Fruit fly (Drosophila melanogaster) S2 (cell line): Measurements from ENCODE around the gene CG9171.

Experiments
- CG8478 ChIP-seq: fragments of >200 bp; optimal IDR thresholded peaks from 2 replicates; lab custom pipeline; 2018
- CTCF ChIP-seq, 2 experiments: fragments of >200 bp; optimal IDR thresholded peaks; 2 replicates each; lab custom pipeline; 2018

DNA sequence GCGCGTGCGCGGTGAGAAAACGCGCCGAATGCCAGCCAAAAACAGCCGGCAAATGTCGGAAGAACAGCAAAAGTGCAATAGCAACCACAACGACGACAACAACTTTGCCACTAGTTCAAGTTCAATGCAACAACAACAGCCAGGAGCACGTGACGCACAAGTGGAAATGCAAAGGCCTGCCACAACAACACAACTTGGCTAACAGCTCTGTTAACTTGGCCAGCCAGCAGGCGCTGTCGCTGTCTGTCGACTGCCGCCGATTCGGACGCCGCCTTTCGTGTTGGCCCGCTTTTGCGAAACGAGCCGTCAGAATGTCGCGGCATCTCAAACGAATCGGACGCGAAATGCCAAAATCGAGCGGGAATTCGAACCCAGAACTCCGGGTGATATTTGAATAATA is 23.7 kb upstream of the CG9171 start, which contains the start of gene TrissinR:
- no peak for TF ChIP-seq CG8478 (lab: Kevin White, UChicago)
- no peak for TF ChIP-seq CTCF (optimal IDR thresholded peaks at IDR 0.05; lab: Kevin White, UChicago)
